Fruit fly (Drosophila melanogaster): ENCODE measurements around the gene Sidpn.

Sidpn gene

DNA sequence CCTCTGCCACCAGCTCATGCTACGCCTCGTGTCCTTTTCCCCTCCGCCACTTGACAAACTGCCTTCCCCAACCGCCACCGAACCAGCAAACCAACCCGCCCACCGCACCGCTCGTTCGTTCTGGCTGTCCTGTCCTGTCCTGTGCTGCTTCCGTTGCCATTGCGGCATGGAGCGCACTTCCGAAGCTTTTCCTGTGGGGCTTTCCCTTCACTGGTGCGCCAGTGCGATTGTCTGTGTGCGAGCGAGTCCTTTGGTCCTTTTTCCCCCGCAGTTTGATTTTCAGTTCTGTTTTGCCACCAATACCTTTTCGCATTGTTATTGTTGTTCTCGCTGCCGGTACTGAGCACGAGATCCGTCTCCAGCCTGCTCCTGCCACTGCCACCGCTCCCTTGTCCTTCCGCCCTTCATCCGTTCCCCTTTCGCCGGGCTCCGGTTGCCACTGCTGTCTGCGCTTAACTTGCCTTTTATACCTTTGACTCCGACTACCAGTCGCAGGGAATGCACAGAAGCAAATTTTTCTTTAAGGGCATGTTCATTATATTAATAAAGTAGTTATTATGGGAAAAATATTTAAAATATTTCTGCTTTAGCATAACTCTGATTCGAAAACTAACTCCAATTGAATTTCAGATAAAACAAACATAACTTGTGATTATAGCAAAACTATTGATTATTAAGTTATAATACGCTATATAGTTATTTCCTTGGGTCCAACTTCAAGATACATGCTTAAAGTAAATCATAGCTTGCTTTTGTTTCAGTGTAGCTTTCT, 3.4 kb upstream of the Sidpn start (continued):
- peak; percentile 42 for TF ChIP-seq Sox15 (GFP tag; optimal IDR thresholded peaks at IDR 0.05)
- TF ChIP-seq CG10669 (GFP tag; optimal IDR thresholded peaks at IDR 0.05): peak; percentile 77
- TF ChIP-seq CG6808 (GFP tag; optimal IDR thresholded peaks at IDR 0.05): peak; percentile 75
- TF ChIP-seq CG6163 (GFP tag; IDR thresholded peaks at IDR 0.05): no peak
- peak; percentile 33 for TF ChIP-seq net (GFP tag; optimal IDR thresholded peaks at IDR 0.05)
- TF ChIP-seq ss (GFP tag; optimal IDR thresholded peaks at IDR 0.05): peak; percentile 27 to 71
- peak; percentile 8 for TF ChIP-seq CG11762 (GFP tag; optimal IDR thresholded peaks at IDR 0.05; ENCODE audit: insufficient read depth)
- peak; percentile 29 for TF ChIP-seq CG11902 (GFP tag; optimal IDR thresholded peaks at IDR 0.05)
- TF ChIP-seq OdsH (GFP tag; optimal IDR thresholded peaks at IDR 0.05): peak; percentile 61
- peak; percentile 39 for TF ChIP-seq Sox14 (GFP tag; optimal IDR thresholded peaks at IDR 0.05)
- peak; percentile 54 for TF ChIP-seq CG3919 (GFP tag; optimal IDR thresholded peaks at IDR 0.05)
- TF ChIP-seq Sox102F (GFP tag; optimal IDR thresholded peaks at IDR 0.05): peak; percentile 22
- TF ChIP-seq esn (GFP tag; optimal IDR thresholded peaks at IDR 0.05): peak; percentile 62
- peak; percentile 61 for TF ChIP-seq CG1621 (tag; optimal IDR thresholded peaks at IDR 0.05)
- TF ChIP-seq Lpt (GFP tag; optimal IDR thresholded peaks at IDR 0.05): no peak
- TF ChIP-seq Ets21C (GFP tag; optimal IDR thresholded peaks at IDR 0.05): peak; percentile 33
- TF ChIP-seq salr (GFP tag; optimal IDR thresholded peaks at IDR 0.05): peak; percentile 31 to 39
- TF ChIP-seq Smox (GFP tag; optimal IDR thresholded peaks at IDR 0.05): peak; percentile 57
- no peak for TF ChIP-seq fkh (GFP tag; optimal IDR thresholded peaks at IDR 0.05)
- peak; percentile 48 for TF ChIP-seq Hr4 (GFP tag; optimal IDR thresholded peaks at IDR 0.05)
- peak; percentile 47 for TF ChIP-seq CG10631 (GFP tag; optimal IDR thresholded peaks at IDR 0.05)
- peak; percentile 34 for TF ChIP-seq Hr39 (GFP tag; optimal IDR thresholded peaks at IDR 0.05)
- peak; percentile 37 for TF ChIP-seq CG8319 (GFP tag; optimal IDR thresholded peaks at IDR 0.05)
- peak; percentile 55 for TF ChIP-seq Met (GFP tag; optimal IDR thresholded peaks at IDR 0.05)
- peak; percentile 55 for TF ChIP-seq CG9139 (GFP tag; optimal IDR thresholded peaks at IDR 0.05)
- TF ChIP-seq Eip75B (GFP tag; optimal IDR thresholded peaks at IDR 0.05): peak; percentile 53
- peak; percentile 71 for TF ChIP-seq spab (GFP tag; optimal IDR thresholded peaks at IDR 0.05)
- no peak for TF ChIP-seq fd85E (GFP tag; optimal IDR thresholded peaks at IDR 0.05)
- TF ChIP-seq CG3032 (tag; optimal IDR thresholded peaks at IDR 0.05): peak; percentile 81
- TF ChIP-seq CG34406 (GFP tag; optimal IDR thresholded peaks at IDR 0.05): peak; percentile 48
- TF ChIP-seq CG8632 (GFP tag; optimal IDR thresholded peaks at IDR 0.05): peak; percentile 62
- TF ChIP-seq CG6854 (GFP tag; optimal IDR thresholded peaks at IDR 0.05): no peak
- TF ChIP-seq CG16779 (tag; optimal IDR thresholded peaks at IDR 0.05): peak; percentile 10
- peak; percentile 51 for TF ChIP-seq topi (GFP tag; optimal IDR thresholded peaks at IDR 0.05)
- TF ChIP-seq Blimp-1 (GFP tag; optimal IDR thresholded peaks at IDR 0.05): peak; percentile 30
- TF ChIP-seq Gug (GFP tag; IDR thresholded peaks at IDR 0.05): no peak
- peak; percentile 4 for TF ChIP-seq vri (GFP tag; optimal IDR thresholded peaks at IDR 0.05)

DNA sequence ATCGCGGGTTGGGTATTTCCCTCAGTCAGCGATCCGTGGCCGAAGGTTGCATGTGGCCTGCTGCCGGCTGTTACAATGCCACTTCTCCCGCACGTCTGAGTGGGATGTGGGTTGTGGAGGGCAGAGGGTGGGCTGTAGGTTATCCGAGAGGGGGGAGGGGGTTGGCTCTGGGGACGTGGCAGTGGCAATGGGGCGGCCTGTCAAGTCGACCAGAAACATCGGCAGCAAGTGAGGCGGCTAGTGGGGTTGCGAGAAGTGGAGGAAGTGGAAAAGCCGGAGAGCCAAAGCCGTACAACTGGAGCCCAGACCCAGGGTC, 2.8 kb upstream of the Sidpn start:
- no peak for TF ChIP-seq acj6 (GFP tag; optimal IDR thresholded peaks at IDR 0.05)
- TF ChIP-seq ss (GFP tag; optimal IDR thresholded peaks at IDR 0.05): peak in 1 of 2 experiments; percentile 9
- TF ChIP-seq CG8319 (GFP tag; optimal IDR thresholded peaks at IDR 0.05): no peak
- peak; percentile 6 for TF ChIP-seq dsx (GFP tag; optimal IDR thresholded peaks at IDR 0.05; ENCODE audit: poor library complexity, severe bottlenecking)

Measured in whole organism, prepupa.